Worm (Caenorhabditis elegans) whole organism, L2 larva: Measurements from ENCODE around the gene F07H5.13.
A peak's percentile ranks its signal among the peaks of the same experiment; 100 is the strongest.

ENCODE experiments used
- C34F6.9 ChIP-seq: fragments of 150-350 bp; optimal IDR thresholded peaks from 2 replicates; lab custom pipeline; 2014; ENCODE audit warnings: missing biosample characterization, missing genetic modification characterization
- F13H6.1 ChIP-seq: sonication (generic microtip); optimal IDR thresholded peaks from 2 replicates; lab custom pipeline; 2016; ENCODE audit warnings: missing genetic modification characterization, missing compliant biosample characterization
- R02D3.7 ChIP-seq: fragments of 150-350 bp; optimal IDR thresholded peaks from 2 replicates; lab custom pipeline; 2014; ENCODE audit warnings: missing biosample characterization, missing genetic modification characterization
- Y55F3AM.14 ChIP-seq: fragments of 200-800 bp; sonication (Bioruptor generic); optimal IDR thresholded peaks from 2 replicates; lab custom pipeline; 2018; ENCODE audit warnings: mild to moderate bottlenecking, missing genetic modification characterization, missing compliant biosample characterization
- ZK546.5 ChIP-seq: sonication (generic microtip); optimal IDR thresholded peaks from 2 replicates; lab custom pipeline; 2017; ENCODE audit warnings: missing biosample characterization, missing genetic modification characterization
- alr-1 ChIP-seq: fragments of 150-350 bp; optimal IDR thresholded peaks from 2 replicates; lab custom pipeline; 2014; ENCODE audit warnings: missing biosample characterization, missing genetic modification characterization
- aly-2 ChIP-seq: fragments of 150-350 bp; optimal IDR thresholded peaks from 2 replicates; lab custom pipeline; 2014; ENCODE audit warnings: missing biosample characterization, missing genetic modification characterization
- ama-1 ChIP-seq: fragments of 150-350 bp; optimal IDR thresholded peaks from 2 replicates; lab custom pipeline; 2018; ENCODE audit warnings: inconsistent platforms
- blmp-1 ChIP-seq: sonication (generic microtip); optimal IDR thresholded peaks from 2 replicates; lab custom pipeline; 2017; ENCODE audit warnings: missing genetic modification characterization, mild to moderate bottlenecking, missing compliant biosample characterization, antibody characterized with exemption, moderate library complexity; ENCODE audit not compliant: insufficient read depth
- ceh-16 ChIP-seq: fragments of 150-350 bp; optimal IDR thresholded peaks from 2 replicates; lab custom pipeline; 2014; ENCODE audit warnings: missing biosample characterization, missing genetic modification characterization
- ceh-82 ChIP-seq: fragments of 150-350 bp; optimal IDR thresholded peaks from 2 replicates; lab custom pipeline; 2014; ENCODE audit warnings: missing biosample characterization, missing genetic modification characterization
- crh-2 ChIP-seq: sonication (generic microtip); optimal IDR thresholded peaks from 2 replicates; lab custom pipeline; 2017; ENCODE audit warnings: missing biosample characterization, missing genetic modification characterization
- dmd-4 ChIP-seq: sonication (generic microtip); optimal IDR thresholded peaks from 2 replicates; lab custom pipeline; 2017; ENCODE audit warnings: missing biosample characterization, missing genetic modification characterization
- egl-27 ChIP-seq: sonication (generic microtip); optimal IDR thresholded peaks from 3 replicates; lab custom pipeline; 2017; ENCODE audit warnings: missing biosample characterization, missing genetic modification reagents, missing genetic modification characterization
- elt-1 ChIP-seq: fragments of 150-350 bp; optimal IDR thresholded peaks from 2 replicates; lab custom pipeline; 2014; ENCODE audit warnings: missing biosample characterization, missing genetic modification characterization
- elt-3 ChIP-seq: sonication (generic microtip); optimal IDR thresholded peaks from 2 replicates; lab custom pipeline; 2017; ENCODE audit warnings: missing biosample characterization, missing genetic modification characterization
- fos-1 ChIP-seq: fragments of 150-350 bp; optimal IDR thresholded peaks from 2 replicates; lab custom pipeline; 2014; ENCODE audit warnings: missing biosample characterization, missing genetic modification characterization
- gmeb-1 ChIP-seq: fragments of 150-350 bp; optimal IDR thresholded peaks from 2 replicates; lab custom pipeline; 2014; ENCODE audit warnings: missing biosample characterization, missing genetic modification characterization
- lin-11 ChIP-seq: fragments of 150-350 bp; sonication (generic microtip); optimal IDR thresholded peaks from 2 replicates; lab custom pipeline; 2014; ENCODE audit warnings: missing biosample characterization, missing genetic modification characterization, inconsistent platforms, mixed read lengths
- lin-13 ChIP-seq: fragments of 150-350 bp; optimal IDR thresholded peaks from 2 replicates; lab custom pipeline; 2014; ENCODE audit warnings: missing biosample characterization, missing genetic modification reagents, missing genetic modification characterization
- lin-39 ChIP-seq: fragments of 150-350 bp; optimal IDR thresholded peaks from 2 replicates; lab custom pipeline; 2014; ENCODE audit warnings: missing biosample characterization, missing genetic modification reagents, missing genetic modification characterization
- lsy-2 ChIP-seq, 2 experiments: fragments of 150-350 bp in 1 of 2; sonication (generic microtip) in 1 of 2; optimal IDR thresholded peaks; 2 replicates each; lab custom pipeline; 2014 to 2017; ENCODE audit warnings: missing biosample characterization in 2 of 2, missing genetic modification characterization in 2 of 2
- mab-5 ChIP-seq: fragments of 150-350 bp; optimal IDR thresholded peaks from 2 replicates; lab custom pipeline; 2014; ENCODE audit warnings: missing biosample characterization, missing genetic modification characterization
- mbf-1 ChIP-seq: sonication (generic microtip); optimal IDR thresholded peaks from 2 replicates; lab custom pipeline; 2017; ENCODE audit warnings: missing biosample characterization, missing genetic modification characterization
- mdl-1 ChIP-seq, 2 experiments: fragments of 150-350 bp in 1 of 2; sonication (generic microtip) in 1 of 2; optimal IDR thresholded peaks; 2 replicates each; lab custom pipeline; 2017; ENCODE audit warnings: missing biosample characterization in 2 of 2, missing genetic modification characterization in 2 of 2
- nhr-10 ChIP-seq: sonication (generic microtip); optimal IDR thresholded peaks from 2 replicates; lab custom pipeline; 2017; ENCODE audit warnings: missing biosample characterization, missing genetic modification characterization
- nhr-11 ChIP-seq: fragments of 150-350 bp; optimal IDR thresholded peaks from 2 replicates; lab custom pipeline; 2014; ENCODE audit warnings: missing biosample characterization, missing genetic modification characterization
- nhr-12 ChIP-seq: fragments of 150-350 bp; optimal IDR thresholded peaks from 2 replicates; lab custom pipeline; 2014; ENCODE audit warnings: missing biosample characterization, missing genetic modification characterization
- nhr-129 ChIP-seq: fragments of 150-350 bp; optimal IDR thresholded peaks from 2 replicates; lab custom pipeline; 2014; ENCODE audit warnings: missing biosample characterization, missing genetic modification characterization
- nhr-21 ChIP-seq: fragments of 150-350 bp; optimal IDR thresholded peaks from 2 replicates; lab custom pipeline; 2014; ENCODE audit warnings: missing biosample characterization, missing genetic modification characterization
- nhr-23 ChIP-seq: fragments of 150-350 bp; optimal IDR thresholded peaks from 2 replicates; lab custom pipeline; 2014; ENCODE audit warnings: missing biosample characterization, missing genetic modification reagents, missing genetic modification characterization
- nhr-237 ChIP-seq: fragments of 150-350 bp; optimal IDR thresholded peaks from 2 replicates; lab custom pipeline; 2014; ENCODE audit warnings: missing biosample characterization, missing genetic modification characterization
- nhr-25 ChIP-seq: fragments of 150-350 bp; sonication (generic microtip); optimal IDR thresholded peaks from 3 replicates; lab custom pipeline; 2014; ENCODE audit warnings: missing biosample characterization, missing genetic modification characterization
- nhr-6 ChIP-seq: fragments of 150-350 bp; optimal IDR thresholded peaks from 2 replicates; lab custom pipeline; 2014; ENCODE audit warnings: missing biosample characterization, missing genetic modification characterization
- nhr-77 ChIP-seq: fragments of 150-350 bp; optimal IDR thresholded peaks from 2 replicates; lab custom pipeline; 2014; ENCODE audit warnings: missing biosample characterization, missing genetic modification characterization
- peb-1 ChIP-seq: fragments of 150-350 bp; optimal IDR thresholded peaks from 2 replicates; lab custom pipeline; 2014; ENCODE audit warnings: missing biosample characterization, missing genetic modification characterization
- sem-4 ChIP-seq: fragments of 150-350 bp; optimal IDR thresholded peaks from 2 replicates; lab custom pipeline; 2014; ENCODE audit warnings: missing biosample characterization, missing genetic modification reagents, missing genetic modification characterization
- skn-1 ChIP-seq: sonication (generic microtip); optimal IDR thresholded peaks from 2 replicates; lab custom pipeline; 2017; ENCODE audit warnings: missing biosample characterization, missing genetic modification characterization
- sma-3 ChIP-seq: sonication (generic microtip); optimal IDR thresholded peaks from 2 replicates; lab custom pipeline; 2016; ENCODE audit warnings: missing genetic modification reagents, missing genetic modification characterization, missing compliant biosample characterization
- sma-9 ChIP-seq, 2 experiments: fragments of 150-350 bp in 1 of 2; sonication (generic microtip) in 1 of 2; optimal IDR thresholded peaks; 2 replicates each; lab custom pipeline; 2014 to 2016; ENCODE audit warnings: missing genetic modification characterization in 2 of 2, mild to moderate bottlenecking in 1 of 2, missing biosample characterization in 1 of 2, missing compliant biosample characterization in 1 of 2, missing genetic modification reagents in 1 of 2, moderate library complexity in 1 of 2
- snpc-4 ChIP-seq: fragments of 150-350 bp; optimal IDR thresholded peaks from 2 replicates; lab custom pipeline; 2014; ENCODE audit warnings: missing biosample characterization, missing genetic modification characterization
- unc-39 ChIP-seq: fragments of 150-350 bp; optimal IDR thresholded peaks from 2 replicates; lab custom pipeline; 2014; ENCODE audit warnings: missing biosample characterization, missing genetic modification characterization
- unc-55 ChIP-seq: fragments of 150-350 bp; sonication (generic microtip); optimal IDR thresholded peaks from 3 replicates; lab custom pipeline; 2014; ENCODE audit warnings: missing biosample characterization, missing genetic modification reagents, missing genetic modification characterization
- unc-62 ChIP-seq: fragments of 150-350 bp; optimal IDR thresholded peaks from 2 replicates; lab custom pipeline; 2014; ENCODE audit warnings: missing biosample characterization, missing genetic modification reagents, missing genetic modification characterization
- zag-1 ChIP-seq: fragments of 150-350 bp; optimal IDR thresholded peaks from 2 replicates; lab custom pipeline; 2014; ENCODE audit warnings: missing biosample characterization, missing genetic modification characterization
- ztf-1 ChIP-seq: fragments of 200-800 bp; sonication (Bioruptor generic); conservative IDR thresholded peaks from 2 replicates; pipeline ENCODE4 v1.3.6; 2022; ENCODE audit warnings: missing genetic modification characterization, missing compliant biosample characterization
- ztf-11 ChIP-seq: sonication (generic microtip); optimal IDR thresholded peaks from 2 replicates; lab custom pipeline; 2017; ENCODE audit warnings: missing biosample characterization, missing genetic modification characterization
- ztf-4 ChIP-seq: fragments of 150-350 bp; optimal IDR thresholded peaks from 2 replicates; lab custom pipeline; 2014; ENCODE audit warnings: missing biosample characterization, missing genetic modification characterization

F07H5.13 gene

ce11 chrII:8789828-8790558, at the start of gene F07H5.13:
TSS of gene F07H5.13 (plus strand) at chrII:8790557.
- peak; percentile 22 for TF ChIP-seq nhr-129 (tag; lab: Kevin White, UChicago)
- no peak for TF ChIP-seq sem-4 (tag; lab: Kevin White, UChicago)
- TF ChIP-seq mbf-1, result no peak
- no peak for TF ChIP-seq mdl-1 (tag; optimal IDR thresholded peaks at IDR 0.05; lab: Kevin White, UChicago)
- no peak for TF ChIP-seq elt-1 (tag; lab: Kevin White, UChicago)
- peak; percentile 4 for TF ChIP-seq nhr-12
- no peak for TF ChIP-seq ama-1 (lab: Kevin White, UChicago)
- TF ChIP-seq egl-27, result no peak
- no peak for TF ChIP-seq snpc-4 (tag; lab: Kevin White, UChicago)
- TF ChIP-seq nhr-21 (tag; lab: Kevin White, UChicago), result peak; percentile 38
- peak in 1 of 2 experiments; percentile 63 for TF ChIP-seq lsy-2 (tag; optimal IDR thresholded peaks at IDR 0.05; lab: Kevin White, UChicago)
- TF ChIP-seq peb-1 (tag; lab: Kevin White, UChicago), result no peak
- TF ChIP-seq sma-3 (GFP tag; lab: Kevin White, UChicago), result peak; percentile 63
- TF ChIP-seq Y55F3AM.14 (GFP tag; lab: Kevin White, UChicago), result peak; percentile 76
- no peak for TF ChIP-seq ceh-16 (tag; lab: Kevin White, UChicago)
- no peak for TF ChIP-seq nhr-23 (tag; lab: Kevin White, UChicago)
- TF ChIP-seq lin-39 (tag; lab: Kevin White, UChicago), result no peak
- peak; percentile 71 for TF ChIP-seq ztf-4
- TF ChIP-seq blmp-1 (tag; lab: Kevin White, UChicago), result no peak
- peak; percentile 69 for TF ChIP-seq crh-2 (tag; lab: Kevin White, UChicago)
- TF ChIP-seq F13H6.1 (tag; lab: Kevin White, UChicago), result peak; percentile 62
- TF ChIP-seq nhr-25 (tag; lab: Kevin White, UChicago), result peak; percentile 71
- no peak for TF ChIP-seq nhr-10 (tag; lab: Kevin White, UChicago)
- no peak for TF ChIP-seq lin-11
- no peak for TF ChIP-seq zag-1 (tag; lab: Kevin White, UChicago)
- peak; percentile 56 for TF ChIP-seq sma-9 (GFP tag; optimal IDR thresholded peaks at IDR 0.05; lab: Kevin White, UChicago)
- no peak for TF ChIP-seq sma-9 (tag; optimal IDR thresholded peaks at IDR 0.05; lab: Kevin White, UChicago)
- TF ChIP-seq ceh-82, result no peak
- TF ChIP-seq nhr-6 (tag; lab: Kevin White, UChicago), result no peak
- no peak for TF ChIP-seq unc-39 (tag; lab: Kevin White, UChicago)
- no peak for TF ChIP-seq nhr-237 (tag; lab: Kevin White, UChicago)
- TF ChIP-seq mab-5 (tag; lab: Kevin White, UChicago), result no peak
- TF ChIP-seq aly-2 (tag; lab: Kevin White, UChicago), result no peak
- TF ChIP-seq ZK546.5 (tag; lab: Kevin White, UChicago), result no peak
- TF ChIP-seq dmd-4 (tag; lab: Kevin White, UChicago), result no peak
- no peak for TF ChIP-seq skn-1 (tag; lab: Kevin White, UChicago)
- TF ChIP-seq ztf-11 (tag; lab: Kevin White, UChicago), result no peak
- TF ChIP-seq alr-1 (tag; lab: Kevin White, UChicago), result no peak
- no peak for TF ChIP-seq fos-1 (tag; lab: Kevin White, UChicago)
- no peak for TF ChIP-seq R02D3.7
- TF ChIP-seq lin-13 (GFP tag; lab: Kevin White, UChicago), result peak; percentile 54
- TF ChIP-seq gmeb-1, result no peak
- peak; percentile 14 for TF ChIP-seq unc-55
- TF ChIP-seq nhr-77, result no peak
- no peak for TF ChIP-seq elt-3 (tag; lab: Kevin White, UChicago)
- no peak for TF ChIP-seq unc-62
- peak; percentile 40 for TF ChIP-seq C34F6.9 (tag; lab: Kevin White, UChicago)
- TF ChIP-seq ztf-1 (GFP tag; lab: Robert Waterston, UW), result no peak
- no peak for TF ChIP-seq nhr-11 (tag; lab: Kevin White, UChicago)
